Worm (Caenorhabditis elegans) whole organism, L4/young adult: ENCODE data around the gene sptl-1.

Experiments
- W03F9.2 ChIP-seq: fragments of 150-350 bp; optimal IDR thresholded peaks from 2 replicates; lab custom pipeline; 2014; ENCODE audit warnings: missing biosample characterization, missing genetic modification characterization
- dao-5 ChIP-seq: sonication (generic microtip); optimal IDR thresholded peaks from 2 replicates; lab custom pipeline; 2016; ENCODE audit warnings: missing genotype, missing genetic modification characterization, moderate library complexity, missing compliant biosample characterization
- him-1 ChIP-seq: sonication (generic microtip); optimal IDR thresholded peaks from 2 replicates; lab custom pipeline; 2016; ENCODE audit warnings: missing genotype, missing genetic modification reagents, missing genetic modification characterization, missing compliant biosample characterization

DNA sequence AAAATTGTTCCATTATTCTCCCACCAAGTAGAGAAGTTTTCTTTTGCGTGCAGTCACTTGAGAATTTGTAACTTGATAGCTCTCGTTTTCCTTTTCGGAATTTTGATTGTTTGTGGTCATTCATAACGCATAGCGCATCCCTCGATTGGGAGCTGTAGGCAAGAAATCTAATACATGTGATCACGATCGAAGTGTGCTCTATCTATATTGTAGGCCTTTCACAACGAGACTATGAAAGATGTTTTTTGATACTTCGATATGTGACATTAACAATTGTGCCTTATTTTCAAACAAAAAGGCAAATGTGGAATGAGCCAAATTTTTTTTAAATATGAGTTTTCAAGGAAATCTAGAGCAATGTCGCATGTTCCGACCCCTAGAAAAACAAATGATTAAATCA lies 24.4 kb downstream of the sptl-1 start:
- TF ChIP-seq him-1 (tag; lab: Kevin White, UChicago): no peak
- no peak for TF ChIP-seq W03F9.2
- no peak for TF ChIP-seq dao-5 (tag; lab: Kevin White, UChicago)
